Worm (Caenorhabditis elegans) whole organism, mixed stage, embryonic: ENCODE data around the gene srlf-35.

Experiments used
- M03D4.4 ChIP-seq: sonication (generic microtip); optimal IDR thresholded peaks from 2 replicates; lab custom pipeline; 2017; ENCODE audit warnings: mild to moderate bottlenecking, missing genetic modification characterization, missing compliant biosample characterization
- bed-3 ChIP-seq: fragments of 200-800 bp; sonication (Bioruptor generic); optimal IDR thresholded peaks from 3 replicates; lab custom pipeline; 2018; ENCODE audit warnings: mild to moderate bottlenecking, missing genetic modification characterization, moderate library complexity, missing compliant biosample characterization
- blmp-1 ChIP-seq: fragments of 150-350 bp; optimal IDR thresholded peaks from 2 replicates; lab custom pipeline; 2014; ENCODE audit warnings: missing biosample characterization, missing genetic modification characterization
- ceh-39 ChIP-seq: fragments of 150-350 bp; optimal IDR thresholded peaks from 2 replicates; lab custom pipeline; 2014; ENCODE audit warnings: missing biosample characterization, missing genetic modification characterization
- ceh-43 ChIP-seq: fragments of 200-800 bp; sonication (Bioruptor generic); optimal IDR thresholded peaks from 2 replicates; lab custom pipeline; 2018; ENCODE audit warnings: mild to moderate bottlenecking, missing genetic modification characterization, moderate library complexity, missing compliant biosample characterization
- ceh-83 ChIP-seq: fragments of 200-800 bp; sonication (Bioruptor generic); optimal IDR thresholded peaks from 2 replicates; lab custom pipeline; 2018; ENCODE audit warnings: mild to moderate bottlenecking, missing genetic modification characterization, missing compliant biosample characterization
- ces-1 ChIP-seq: fragments of 150-350 bp; optimal IDR thresholded peaks from 2 replicates; lab custom pipeline; 2014; ENCODE audit warnings: missing biosample characterization, missing genetic modification reagents, missing genetic modification characterization
- cnd-1 ChIP-seq: fragments of 200-800 bp; sonication (Bioruptor generic); optimal IDR thresholded peaks from 2 replicates; lab custom pipeline; 2018; ENCODE audit warnings: mild to moderate bottlenecking, missing genetic modification characterization, missing compliant biosample characterization
- drap-1 ChIP-seq: fragments of 200-800 bp; sonication (Bioruptor generic); optimal IDR thresholded peaks from 3 replicates; lab custom pipeline; 2018; ENCODE audit warnings: mild to moderate bottlenecking, missing genetic modification characterization, missing compliant biosample characterization
- elt-1 ChIP-seq: sonication (generic microtip); optimal IDR thresholded peaks from 2 replicates; lab custom pipeline; 2017; ENCODE audit warnings: missing genetic modification characterization, mild to moderate bottlenecking, missing compliant biosample characterization, antibody characterized with exemption, moderate library complexity, borderline replicate concordance; ENCODE audit not compliant: insufficient read depth
- ham-2 ChIP-seq: fragments of 200-800 bp; sonication (Bioruptor generic); optimal IDR thresholded peaks from 2 replicates; lab custom pipeline; 2018; ENCODE audit warnings: mild to moderate bottlenecking, missing genetic modification characterization, missing compliant biosample characterization
- hlh-1 ChIP-seq: fragments of 150-350 bp; optimal IDR thresholded peaks from 2 replicates; lab custom pipeline; 2014; ENCODE audit warnings: missing biosample characterization, missing genetic modification reagents, missing genetic modification characterization
- lin-13 ChIP-seq: fragments of 150-350 bp; optimal IDR thresholded peaks from 2 replicates; lab custom pipeline; 2014; ENCODE audit warnings: missing biosample characterization, missing genetic modification characterization
- mab-5 ChIP-seq: fragments of 150-350 bp; optimal IDR thresholded peaks from 2 replicates; lab custom pipeline; 2014; ENCODE audit warnings: missing biosample characterization, missing genetic modification characterization
- mep-1 ChIP-seq: fragments of 150-350 bp; optimal IDR thresholded peaks from 2 replicates; lab custom pipeline; 2017; ENCODE audit warnings: missing biosample characterization, missing genetic modification reagents, missing genetic modification characterization, inconsistent platforms
- mls-2 ChIP-seq: sonication (generic microtip); optimal IDR thresholded peaks from 2 replicates; lab custom pipeline; 2016; ENCODE audit warnings: mild to moderate bottlenecking, missing genetic modification characterization, moderate library complexity, missing compliant biosample characterization
- nhr-12 ChIP-seq: fragments of 150-350 bp; optimal IDR thresholded peaks from 2 replicates; lab custom pipeline; 2014; ENCODE audit warnings: missing biosample characterization, missing genetic modification characterization
- nhr-2 ChIP-seq: fragments of 150-350 bp; optimal IDR thresholded peaks from 2 replicates; lab custom pipeline; 2014; ENCODE audit warnings: missing biosample characterization, missing genetic modification characterization
- nhr-237 ChIP-seq: fragments of 150-350 bp; optimal IDR thresholded peaks from 2 replicates; lab custom pipeline; 2014; ENCODE audit warnings: missing biosample characterization, missing genetic modification characterization
- nhr-28 ChIP-seq: fragments of 150-350 bp; optimal IDR thresholded peaks from 2 replicates; lab custom pipeline; 2014; ENCODE audit warnings: missing biosample characterization, missing genetic modification characterization
- sem-2 ChIP-seq: fragments of 200-800 bp; sonication (Bioruptor generic); optimal IDR thresholded peaks from 2 replicates; lab custom pipeline; 2018; ENCODE audit warnings: mild to moderate bottlenecking, missing genetic modification characterization, missing compliant biosample characterization
- snpc-4 ChIP-seq: fragments of 150-350 bp; optimal IDR thresholded peaks from 2 replicates; lab custom pipeline; 2014; ENCODE audit warnings: missing biosample characterization, missing genetic modification characterization
- sptf-1 ChIP-seq: sonication (generic microtip); optimal IDR thresholded peaks from 2 replicates; lab custom pipeline; 2017; ENCODE audit warnings: mild to moderate bottlenecking, missing genetic modification characterization, moderate library complexity, missing compliant biosample characterization
- tbx-8 ChIP-seq: fragments of 200-800 bp; sonication (Bioruptor generic); optimal IDR thresholded peaks from 2 replicates; lab custom pipeline; 2018; ENCODE audit warnings: mild to moderate bottlenecking, missing genetic modification characterization, moderate library complexity, missing compliant biosample characterization
- unc-120 ChIP-seq: sonication (generic microtip); optimal IDR thresholded peaks from 2 replicates; lab custom pipeline; 2017; ENCODE audit warnings: missing genetic modification characterization, missing compliant biosample characterization; ENCODE audit not compliant: poor library complexity, severe bottlenecking
- unc-39 ChIP-seq: fragments of 150-350 bp; optimal IDR thresholded peaks from 2 replicates; lab custom pipeline; 2014; ENCODE audit warnings: missing biosample characterization, missing genetic modification characterization
- unc-62 ChIP-seq: fragments of 150-350 bp; optimal IDR thresholded peaks from 2 replicates; lab custom pipeline; 2014; ENCODE audit warnings: missing biosample characterization, missing genetic modification reagents, missing genetic modification characterization
- zip-8 ChIP-seq: fragments of 150-350 bp; optimal IDR thresholded peaks from 2 replicates; lab custom pipeline; 2014; ENCODE audit warnings: missing biosample characterization, missing genetic modification characterization
- ztf-11 ChIP-seq: fragments of 150-350 bp; optimal IDR thresholded peaks from 2 replicates; lab custom pipeline; 2014; ENCODE audit warnings: missing biosample characterization, missing genetic modification characterization

srlf-35 gene

DNA sequence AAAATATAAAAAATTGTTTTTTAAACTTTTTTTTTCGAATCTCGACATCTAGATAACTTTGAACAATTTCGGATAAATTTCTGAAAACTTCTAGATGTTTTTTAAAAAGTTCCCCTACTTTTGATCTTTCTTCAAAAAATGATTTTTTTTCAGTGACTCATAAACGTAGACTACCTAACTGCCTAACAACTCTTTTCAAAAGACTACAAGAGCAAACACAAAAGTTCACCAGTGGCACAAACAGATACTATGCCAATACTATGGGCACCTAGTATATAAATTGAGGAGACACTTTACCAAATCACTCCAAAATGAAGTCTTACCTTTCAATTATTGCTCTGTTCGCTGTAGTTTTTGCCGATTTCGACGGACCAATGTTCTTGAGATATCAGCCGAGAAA, at the start of gene srlf-35:
Gene srlf-35, plus strand, starts transcription at position 301 of the 400 bp plus-strand sequence.
- no peak for TF ChIP-seq ham-2 (GFP tag; lab: Kevin White, UChicago)
- no peak for TF ChIP-seq ces-1 (GFP tag; lab: Kevin White, UChicago)
- TF ChIP-seq mep-1 (tag; lab: Kevin White, UChicago), result no peak
- no peak for TF ChIP-seq ceh-39 (tag; lab: Kevin White, UChicago)
- TF ChIP-seq blmp-1 (tag; lab: Kevin White, UChicago), result no peak
- TF ChIP-seq mls-2 (tag; lab: Kevin White, UChicago), result no peak
- no peak for TF ChIP-seq ztf-11
- TF ChIP-seq nhr-2 (tag; lab: Kevin White, UChicago), result no peak
- TF ChIP-seq sptf-1 (tag; lab: Kevin White, UChicago), result no peak
- TF ChIP-seq ceh-83 (GFP tag; lab: Kevin White, UChicago), result no peak
- no peak for TF ChIP-seq unc-62 (GFP tag; lab: Kevin White, UChicago)
- no peak for TF ChIP-seq zip-8 (tag; lab: Kevin White, UChicago)
- TF ChIP-seq unc-120 (tag; lab: Kevin White, UChicago), result no peak
- no peak for TF ChIP-seq elt-1 (tag; lab: Kevin White, UChicago)
- no peak for TF ChIP-seq bed-3

ce11 chrV:457839-458238, 46.0 kb upstream of the srlf-35 start:
- TF ChIP-seq hlh-1, result no peak

DNA sequence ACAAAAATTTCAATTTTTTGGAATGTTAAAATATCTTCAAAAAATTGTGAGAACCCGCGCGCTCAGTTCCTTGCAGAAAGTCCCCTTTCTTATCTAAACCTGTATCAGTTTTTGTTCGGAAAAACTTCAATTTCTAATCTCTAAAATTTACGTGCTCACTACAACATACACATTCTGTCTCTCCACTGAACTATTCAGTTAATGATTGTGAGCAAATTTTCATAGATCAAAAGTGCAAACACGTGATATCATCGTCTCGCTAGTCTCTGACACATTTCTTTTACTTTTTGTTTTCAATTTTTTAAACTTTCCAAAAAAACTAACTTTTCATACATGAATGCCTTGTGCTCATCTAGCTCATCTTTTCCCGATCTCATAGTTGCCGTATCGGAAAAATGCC, 44.4 kb upstream of the srlf-35 start, which contains the start of gene nhr-203:
Gene nhr-203, plus strand, starts transcription at position 332 of the 400 bp plus-strand sequence.
- TF ChIP-seq unc-39 (tag; lab: Kevin White, UChicago) (no peak), drap-1 (GFP tag; lab: Kevin White, UChicago) (no peak), mab-5 (tag; lab: Kevin White, UChicago) (no peak), sem-2 (no peak), ceh-83 (GFP tag; lab: Kevin White, UChicago) (no peak), hlh-1 (no peak), ztf-11 (no peak), nhr-2 (tag; lab: Kevin White, UChicago) (no peak), unc-62 (GFP tag; lab: Kevin White, UChicago) (no peak), lin-13 (no peak), zip-8 (tag; lab: Kevin White, UChicago) (no peak), ceh-43 (GFP tag; lab: Kevin White, UChicago) (no peak)

DNA sequence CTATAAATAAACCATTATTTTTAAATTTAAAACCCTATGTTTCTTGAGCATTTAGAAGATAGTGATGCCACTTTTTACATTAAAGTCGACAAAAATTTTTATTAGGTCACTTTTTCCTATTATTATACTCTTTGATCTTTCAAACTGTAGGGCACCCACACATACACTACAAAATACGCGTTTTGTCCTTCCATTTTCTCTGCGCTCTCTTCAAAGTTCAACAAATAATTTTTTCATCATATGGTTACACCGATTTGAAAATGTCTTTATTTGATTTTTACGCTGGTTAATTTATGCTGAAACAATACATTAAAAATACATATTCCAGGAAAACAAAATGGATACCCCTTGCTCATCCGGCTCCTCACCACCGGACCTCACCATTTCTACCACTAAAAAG, 41.6 kb upstream of the srlf-35 start, which contains the start of gene nhr-202:
Gene nhr-202, plus strand, starts transcription at position 326 of the 400 bp plus-strand sequence.
- TF ChIP-seq elt-1 (tag; lab: Kevin White, UChicago) (no peak), mab-5 (tag; lab: Kevin White, UChicago) (no peak), lin-13 (no peak), mep-1 (tag; lab: Kevin White, UChicago) (no peak), blmp-1 (tag; lab: Kevin White, UChicago) (no peak), unc-39 (tag; lab: Kevin White, UChicago) (no peak), ces-1 (GFP tag; lab: Kevin White, UChicago) (no peak), unc-120 (tag; lab: Kevin White, UChicago) (no peak), bed-3 (no peak), drap-1 (GFP tag; lab: Kevin White, UChicago) (no peak), ceh-43 (GFP tag; lab: Kevin White, UChicago) (no peak), tbx-8 (no peak), cnd-1 (no peak), ceh-83 (GFP tag; lab: Kevin White, UChicago) (no peak), hlh-1 (no peak), nhr-28 (tag; lab: Kevin White, UChicago) (no peak), M03D4.4 (no peak), nhr-12 (tag; lab: Kevin White, UChicago) (no peak), nhr-2 (tag; lab: Kevin White, UChicago) (no peak)

DNA sequence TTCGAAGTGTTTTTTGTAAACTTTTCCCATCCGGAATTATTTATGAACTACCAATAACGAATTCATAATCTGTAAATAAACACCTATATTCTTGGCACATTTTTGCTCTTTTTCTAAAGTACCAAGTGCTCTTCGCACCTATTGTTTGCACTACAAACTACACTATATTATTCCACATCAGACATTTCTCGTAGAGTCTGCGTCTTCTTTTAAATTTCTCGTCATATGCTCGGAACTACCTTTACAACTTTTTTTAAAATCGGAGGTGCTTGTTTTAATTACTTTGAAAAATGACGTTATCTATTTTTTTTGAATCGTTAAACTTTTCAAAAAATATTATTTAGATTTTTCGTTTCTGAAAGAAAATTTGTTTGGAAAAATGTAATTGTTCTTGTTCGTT, 39.0 kb upstream of the srlf-35 start, which contains the start of gene nhr-201:
Gene nhr-201, plus strand, starts transcription at position 29 of the 400 bp plus-strand sequence.
- TF ChIP-seq ceh-43 (GFP tag; lab: Kevin White, UChicago) (no peak), snpc-4 (tag; lab: Kevin White, UChicago) (no peak), sem-2 (no peak), ceh-83 (GFP tag; lab: Kevin White, UChicago) (no peak), mls-2 (tag; lab: Kevin White, UChicago) (no peak), hlh-1 (no peak), nhr-28 (tag; lab: Kevin White, UChicago) (no peak), drap-1 (GFP tag; lab: Kevin White, UChicago) (no peak), unc-39 (tag; lab: Kevin White, UChicago) (no peak), nhr-237 (tag; lab: Kevin White, UChicago) (no peak), ceh-39 (tag; lab: Kevin White, UChicago) (no peak)
